Worm (Caenorhabditis elegans): ENCODE results near the gene C27A2.7.

DNA sequence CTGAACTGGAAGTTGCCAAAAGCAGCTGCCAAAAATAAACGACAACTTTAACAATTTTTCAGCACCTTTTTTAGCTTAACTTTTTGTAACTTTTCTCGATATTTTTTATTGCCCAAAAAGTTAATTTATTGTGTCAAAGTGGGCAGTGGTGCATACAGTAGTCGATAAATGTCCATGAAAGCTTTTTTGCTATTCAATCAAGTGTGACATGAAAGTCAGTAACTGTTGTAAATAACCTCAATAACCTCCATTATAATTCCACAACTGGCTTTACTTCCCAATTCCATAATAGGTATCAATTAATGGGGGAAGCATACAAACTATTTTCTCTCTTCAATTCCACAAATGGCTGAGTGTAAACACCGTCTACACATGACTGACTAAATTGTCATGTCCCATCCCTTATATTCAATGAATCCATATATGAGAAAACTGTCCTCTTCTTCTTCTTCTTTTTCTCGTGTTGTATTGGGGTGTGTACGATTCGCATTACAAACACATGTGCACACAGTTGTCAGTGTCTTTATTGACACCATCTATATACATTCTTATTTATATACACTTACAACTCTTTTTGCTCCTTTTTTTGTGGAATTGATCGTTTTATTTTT, 22.9 kb downstream of the C27A2.7 start:
- TF ChIP-seq ceh-36 (tag; optimal IDR thresholded peaks at IDR 0.05) (no peak), ama-1 (optimal IDR thresholded peaks at IDR 0.05) (no peak), tbx-37 (GFP tag; conservative IDR thresholded peaks at IDR 0.05) (no peak), hnd-1 (tag; optimal IDR thresholded peaks at IDR 0.05) (no peak), F13C5.2 (tag; optimal IDR thresholded peaks at IDR 0.05) (no peak), hmg-4 (GFP tag; optimal IDR thresholded peaks at IDR 0.05) (no peak), flt-1 (GFP tag; IDR thresholded peaks at IDR 0.05) (no peak), tra-4 (tag; optimal IDR thresholded peaks at IDR 0.05) (no peak), hmbx-1 (tag; optimal IDR thresholded peaks at IDR 0.05) (no peak), aly-1 (tag; optimal IDR thresholded peaks at IDR 0.05) (no peak)
